Worm (Caenorhabditis elegans) whole organism, L4 larva: ENCODE results near the gene lin-5.

Experiments used
- ZK546.5 ChIP-seq, 2 experiments: sonication (generic microtip); optimal IDR thresholded peaks; 2 replicates each; lab custom pipeline; 2017; ENCODE audit warnings: missing biosample characterization in 2 of 2, missing genetic modification characterization in 2 of 2
- lin-39 ChIP-seq: fragments of 150-350 bp; optimal IDR thresholded peaks from 2 replicates; lab custom pipeline; 2014; ENCODE audit warnings: missing biosample characterization, missing genetic modification reagents, missing genetic modification characterization
- nhr-76 ChIP-seq: fragments of 150-350 bp; optimal IDR thresholded peaks from 2 replicates; lab custom pipeline; 2014; ENCODE audit warnings: missing biosample characterization, missing genetic modification characterization
- set-16 ChIP-seq: fragments of 200-800 bp; sonication (Bioruptor generic); IDR thresholded peaks from 2 replicates; pipeline ENCODE4 v1.3.6; 2022; ENCODE audit warnings: missing genetic modification reagents, missing genetic modification characterization, missing compliant biosample characterization
- snpc-4 ChIP-seq: fragments of 150-350 bp; optimal IDR thresholded peaks from 2 replicates; lab custom pipeline; 2014; ENCODE audit warnings: missing biosample characterization, missing genetic modification characterization

DNA sequence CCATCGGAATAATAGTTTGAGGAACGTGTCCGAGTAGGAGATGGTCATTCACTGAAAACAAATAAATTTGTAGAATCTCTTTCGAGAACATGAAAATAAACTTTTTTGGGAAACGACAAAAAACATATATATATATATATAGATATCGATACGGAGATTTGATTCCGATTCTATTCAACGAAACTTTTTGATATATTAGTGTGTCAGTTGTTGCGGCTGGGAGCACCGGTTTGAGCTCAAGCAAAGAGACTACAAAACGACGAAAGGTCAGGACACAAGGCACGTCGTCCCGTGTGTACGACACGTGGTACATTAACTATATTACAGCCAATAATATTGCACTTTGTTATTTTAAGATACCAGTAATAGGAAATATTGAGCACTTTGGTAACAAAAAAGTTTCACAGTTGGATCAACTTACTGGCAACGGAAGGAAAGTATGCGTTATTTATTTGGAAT is 47.2 kb downstream of the lin-5 start, which contains the start of gene best-23:
- no peak for TF ChIP-seq nhr-76
- TF ChIP-seq set-16 (GFP tag; lab: Robert Waterston, UW), result no peak
- no peak for TF ChIP-seq snpc-4 (tag; lab: Kevin White, UChicago)
- no peak for TF ChIP-seq lin-39 (tag; lab: Kevin White, UChicago)
- no peak for TF ChIP-seq ZK546.5 (tag; optimal IDR thresholded peaks at IDR 0.05; lab: Kevin White, UChicago)
